Fruit fly (Drosophila melanogaster) whole organism, embryonic: Measurements from ENCODE around the gene BBS1.

Source experiments
- CG4854 ChIP-seq: fragments of 200-800 bp; sonication (Bioruptor generic); optimal IDR thresholded peaks from 2 replicates; lab custom pipeline; 2016; ENCODE audit warnings: missing biosample characterization, missing genetic modification characterization, inconsistent platforms
- HLH4C ChIP-seq: fragments of 200-800 bp; sonication (Bioruptor generic); IDR thresholded peaks from 3 replicates; pipeline ENCODE4 v1.3.6; 2022; ENCODE audit warnings: missing biosample characterization, missing genetic modification characterization; ENCODE audit not compliant: partially characterized antibody
- Ravus ChIP-seq: fragments of 200-800 bp; sonication (Bioruptor generic); IDR thresholded peaks from 2 replicates; pipeline ENCODE4 v1.3.6; 2022; ENCODE audit warnings: missing biosample characterization, missing genetic modification characterization
- Six4 ChIP-seq: fragments of 200-800 bp; sonication (Bioruptor generic); optimal IDR thresholded peaks from 2 replicates; lab custom pipeline; 2016; ENCODE audit warnings: missing biosample characterization, missing genetic modification characterization
- grn ChIP-seq: fragments of 200-800 bp; sonication (Bioruptor generic); optimal IDR thresholded peaks from 3 replicates; lab custom pipeline; 2017; ENCODE audit warnings: missing biosample characterization, missing genetic modification characterization
- kay ChIP-seq: fragments of 200-800 bp; sonication (Bioruptor generic); optimal IDR thresholded peaks from 2 replicates; lab custom pipeline; 2016; ENCODE audit warnings: missing biosample characterization, missing genetic modification characterization
- zen ChIP-seq: fragments of 200-800 bp; sonication (Bioruptor generic); optimal IDR thresholded peaks from 3 replicates; lab custom pipeline; 2018; ENCODE audit warnings: missing biosample characterization, mild to moderate bottlenecking, missing genetic modification characterization, moderate library complexity

- TF ChIP-seq HLH4C (GFP tag; lab: Robert Waterston, UW) (no peak), zen (tag; lab: Kevin White, UChicago) (peak; percentile 16), Six4 (no peak), kay (GFP tag; lab: Kevin White, UChicago) (no peak), grn (peak; percentile 89), Ravus (GFP tag; lab: Robert Waterston, UW) (no peak), CG4854 (no peak)
These were observed 6.9 kb downstream of the BBS1 start for dm6 chr3L:7132593-7132992.
